Worm (Caenorhabditis elegans) whole organism, midembryonic: ENCODE data around the gene enu-3.6.
A peak's percentile ranks its signal among the peaks of the same experiment; 100 is the strongest.

Source experiments
- T22C8.4 ChIP-seq: fragments of 200-800 bp; sonication (Bioruptor generic); IDR thresholded peaks from 2 replicates; pipeline ENCODE4 v1.3.6; 2022; ENCODE audit warnings: missing genetic modification characterization, missing compliant biosample characterization
- cog-1 ChIP-seq: sonication (generic microtip); optimal IDR thresholded peaks from 2 replicates; lab custom pipeline; 2016; ENCODE audit warnings: missing genetic modification characterization, missing compliant biosample characterization
- flt-1 ChIP-seq: fragments of 200-800 bp; sonication (Bioruptor generic); IDR thresholded peaks from 2 replicates; pipeline ENCODE4 v1.3.6; 2022; ENCODE audit warnings: missing genetic modification characterization, missing compliant biosample characterization
- klf-2 ChIP-seq: fragments of 200-800 bp; sonication (Bioruptor generic); conservative IDR thresholded peaks from 2 replicates; pipeline ENCODE4 v1.3.6; 2022; ENCODE audit warnings: missing genetic modification reagents, missing genetic modification characterization, missing compliant biosample characterization
- med-1 ChIP-seq: sonication (generic microtip); optimal IDR thresholded peaks from 2 replicates; lab custom pipeline; 2017; ENCODE audit warnings: missing genetic modification characterization, mild to moderate bottlenecking, missing compliant biosample characterization, antibody characterized with exemption, missing genetic modification reagents; ENCODE audit not compliant: insufficient read depth
- ref-1 ChIP-seq: fragments of 200-800 bp; sonication (Bioruptor generic); conservative IDR thresholded peaks from 2 replicates; pipeline ENCODE4 v1.3.6; 2022; ENCODE audit warnings: missing genetic modification reagents, missing genetic modification characterization, missing compliant biosample characterization
- tab-1 ChIP-seq: fragments of 200-800 bp; sonication (Bioruptor generic); IDR thresholded peaks from 2 replicates; pipeline ENCODE4 v1.3.6; 2022; ENCODE audit warnings: missing genetic modification characterization, missing compliant biosample characterization
- ztf-23 ChIP-seq: fragments of 200-800 bp; sonication (Bioruptor generic); IDR thresholded peaks from 2 replicates; pipeline ENCODE4 v1.3.6; 2022; ENCODE audit warnings: missing genetic modification reagents, missing genetic modification characterization, missing compliant biosample characterization
- ztf-29 ChIP-seq: fragments of 200-800 bp; sonication (Bioruptor generic); IDR thresholded peaks from 2 replicates; pipeline ENCODE4 v1.3.6; 2022; ENCODE audit warnings: missing genetic modification reagents, missing genetic modification characterization, missing compliant biosample characterization

The enu-3.6 gene

ce11 chrIII:10730510-10730909, 19.7 kb upstream of the enu-3.6 start, which contains the start of gene tat-3:
Gene tat-3 (minus strand): TSS chrIII:10730705.
- TF ChIP-seq flt-1 (GFP tag; lab: Robert Waterston, UW) (no peak), med-1 (GFP tag; lab: Kevin White, UChicago) (no peak), ztf-23 (no peak), ztf-29 (GFP tag; lab: Robert Waterston, UW) (no peak), ref-1 (GFP tag; lab: Robert Waterston, UW) (no peak), tab-1 (GFP tag; lab: Robert Waterston, UW) (no peak), klf-2 (no peak), T22C8.4 (no peak), cog-1 (no peak)

- TF ChIP-seq T22C8.4: no peak
- TF ChIP-seq tab-1 (GFP tag; lab: Robert Waterston, UW): no peak
- TF ChIP-seq ztf-29 (GFP tag; lab: Robert Waterston, UW): no peak
Observed at ce11 chrIII:10733300-10733699, 16.9 kb upstream of the enu-3.6 start.

- TF ChIP-seq klf-2 (no peak), med-1 (GFP tag; lab: Kevin White, UChicago) (no peak), tab-1 (GFP tag; lab: Robert Waterston, UW) (no peak)
Observed at ce11 chrIII:10734511-10735233, 15.6 kb upstream of the enu-3.6 start.

- TF ChIP-seq tab-1 (GFP tag; lab: Robert Waterston, UW) (no peak), med-1 (GFP tag; lab: Kevin White, UChicago) (no peak), ztf-23 (no peak), T22C8.4 (no peak), cog-1 (no peak), ztf-29 (GFP tag; lab: Robert Waterston, UW) (no peak), ref-1 (GFP tag; lab: Robert Waterston, UW) (no peak), klf-2 (no peak)
Observed at ce11 chrIII:10736322-10736985, 13.8 kb upstream of the enu-3.6 start.

DNA sequence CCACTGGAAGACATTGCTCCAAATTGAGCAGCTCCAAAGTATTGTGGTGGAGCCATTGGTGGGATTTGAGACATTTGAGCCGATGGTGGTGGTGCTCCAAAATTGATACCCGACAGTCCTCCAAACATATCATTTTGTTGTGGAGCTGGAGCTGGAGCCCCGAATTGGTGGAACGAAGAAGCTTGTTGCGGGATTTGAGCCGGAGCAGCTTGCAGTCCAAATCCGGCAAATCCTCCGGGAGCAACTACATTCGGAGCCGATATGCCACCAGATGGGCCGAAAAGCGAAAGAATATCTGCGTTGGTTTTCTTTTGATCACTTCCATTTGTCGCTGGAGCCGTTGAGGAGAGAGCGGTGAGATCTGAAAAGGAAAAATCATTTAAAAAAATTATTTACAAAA, 12.2 kb upstream of the enu-3.6 start:
- TF ChIP-seq tab-1 (GFP tag; lab: Robert Waterston, UW) (no peak), ztf-23 (no peak), T22C8.4 (no peak), flt-1 (GFP tag; lab: Robert Waterston, UW) (no peak), klf-2 (no peak), ref-1 (GFP tag; lab: Robert Waterston, UW) (no peak), ztf-29 (GFP tag; lab: Robert Waterston, UW) (no peak), med-1 (GFP tag; lab: Kevin White, UChicago) (no peak), cog-1 (no peak)

- no peak for TF ChIP-seq flt-1 (GFP tag; lab: Robert Waterston, UW)
- no peak for TF ChIP-seq T22C8.4
- no peak for TF ChIP-seq ref-1 (GFP tag; lab: Robert Waterston, UW)
- no peak for TF ChIP-seq cog-1
- no peak for TF ChIP-seq ztf-23
- TF ChIP-seq med-1 (GFP tag; lab: Kevin White, UChicago): no peak
- no peak for TF ChIP-seq tab-1 (GFP tag; lab: Robert Waterston, UW)
- TF ChIP-seq klf-2: no peak
- TF ChIP-seq ztf-29 (GFP tag; lab: Robert Waterston, UW): no peak
Observed at ce11 chrIII:10739455-10739854, 10.8 kb upstream of the enu-3.6 start, which contains the start of gene smap-1. Gene smap-1 (minus strand): TSS chrIII:10739792.

- TF ChIP-seq ztf-23 (peak; percentile 83), med-1 (GFP tag; lab: Kevin White, UChicago) (no peak), ztf-29 (GFP tag; lab: Robert Waterston, UW) (no peak), ref-1 (GFP tag; lab: Robert Waterston, UW) (no peak), tab-1 (GFP tag; lab: Robert Waterston, UW) (no peak), flt-1 (GFP tag; lab: Robert Waterston, UW) (0 out of 2 replicates have a peak, but pooled peaks have one; percentile 51)
Observed at ce11 chrIII:10739902-10740301, 10.3 kb upstream of the enu-3.6 start.

DNA sequence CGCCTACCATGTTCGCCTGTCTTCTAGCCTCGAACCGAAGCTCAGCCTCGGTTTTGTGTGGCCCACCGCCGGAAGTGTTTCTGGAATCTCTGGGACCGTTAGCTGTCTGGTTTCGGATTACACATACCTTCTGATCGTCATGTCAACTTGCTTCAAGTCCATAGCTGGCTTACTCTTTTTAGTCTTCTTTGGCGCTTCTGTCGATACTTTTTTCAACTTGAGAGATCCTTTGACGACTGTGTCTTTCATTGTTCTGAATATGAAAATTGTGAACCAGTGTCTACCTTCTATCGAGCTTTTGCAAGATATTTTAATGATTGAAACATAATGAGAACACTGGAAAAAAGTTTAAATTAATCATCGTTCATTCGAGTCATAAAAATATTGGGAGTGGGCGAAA, 9.7 kb upstream of the enu-3.6 start, which contains the start of gene K01G5.8:
Gene K01G5.8 (minus strand): TSS at position 255 of the 400 bp plus-strand sequence.
- TF ChIP-seq med-1 (GFP tag; lab: Kevin White, UChicago): no peak
- TF ChIP-seq tab-1 (GFP tag; lab: Robert Waterston, UW): no peak
- no peak for TF ChIP-seq T22C8.4
- TF ChIP-seq ztf-23: no peak
- TF ChIP-seq flt-1 (GFP tag; lab: Robert Waterston, UW): no peak
- TF ChIP-seq klf-2: no peak
- TF ChIP-seq ztf-29 (GFP tag; lab: Robert Waterston, UW): no peak
- no peak for TF ChIP-seq ref-1 (GFP tag; lab: Robert Waterston, UW)

DNA sequence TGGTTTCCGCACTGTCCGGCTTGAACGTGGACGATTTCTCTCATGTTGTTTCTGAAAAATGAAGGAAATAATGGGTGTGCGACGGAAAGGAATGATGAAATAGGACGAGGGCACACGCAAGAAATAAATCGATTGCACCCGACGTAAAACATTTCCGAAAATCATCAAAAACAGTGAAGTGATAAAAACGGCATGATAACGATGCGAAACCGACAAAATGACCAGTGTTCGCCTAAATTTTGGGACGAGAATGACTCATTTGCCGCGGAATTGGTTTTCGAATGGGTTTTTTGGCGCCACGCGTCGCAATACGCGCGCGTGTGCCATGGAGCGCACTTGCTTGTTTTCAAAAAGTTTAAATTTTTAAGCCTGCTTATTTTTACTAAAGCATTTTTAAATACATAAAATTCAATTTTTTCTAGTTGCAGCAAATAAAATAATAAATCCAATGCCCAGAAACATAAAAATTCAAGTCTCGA, 7.8 kb upstream of the enu-3.6 start, which contains the start of the genes tbb-1 and rib-2:
Gene tbb-1 (minus strand): TSS at position 51 of the 479 bp plus-strand sequence.
Gene rib-2 (plus strand): TSS at position 429 of the 479 bp plus-strand sequence.
- TF ChIP-seq flt-1 (GFP tag; lab: Robert Waterston, UW): no peak
- TF ChIP-seq ztf-23: peak; percentile 97

- TF ChIP-seq klf-2 (no peak), ztf-29 (GFP tag; lab: Robert Waterston, UW) (no peak), ref-1 (GFP tag; lab: Robert Waterston, UW) (no peak), T22C8.4 (no peak), cog-1 (no peak), ztf-23 (no peak), med-1 (GFP tag; lab: Kevin White, UChicago) (no peak), tab-1 (GFP tag; lab: Robert Waterston, UW) (no peak), flt-1 (GFP tag; lab: Robert Waterston, UW) (no peak)
Observed at ce11 chrIII:10746406-10746807, 3.8 kb upstream of the enu-3.6 start.
